Fruit fly (Drosophila melanogaster) whole organism, embryonic: Measurements from ENCODE around the gene mRRF2.

Experiments
- Ada2b ChIP-seq: fragments of 200-800 bp; sonication (Bioruptor generic); IDR thresholded peaks from 2 replicates; pipeline ENCODE4 v1.3.6; 2022; ENCODE audit warnings: missing biosample characterization, missing genetic modification characterization
- Atf-2 ChIP-seq: fragments of 200-800 bp; sonication (Bioruptor generic); optimal IDR thresholded peaks from 2 replicates; lab custom pipeline; 2016; ENCODE audit warnings: missing biosample characterization, missing genetic modification characterization
- Atf3 ChIP-seq: fragments of 200-800 bp; sonication (Bioruptor generic); optimal IDR thresholded peaks from 3 replicates; lab custom pipeline; 2016; ENCODE audit warnings: missing biosample characterization, missing genetic modification characterization
- CG10431 ChIP-seq: fragments of 200-800 bp; sonication (Bioruptor generic); optimal IDR thresholded peaks from 3 replicates; lab custom pipeline; 2018; ENCODE audit warnings: missing biosample characterization, mild to moderate bottlenecking, missing genetic modification characterization
- CG10979 ChIP-seq: fragments of 200-800 bp; sonication (Bioruptor generic); optimal IDR thresholded peaks from 2 replicates; lab custom pipeline; 2018; ENCODE audit warnings: missing biosample characterization, mild to moderate bottlenecking, missing genetic modification characterization, moderate library complexity
- CG11093 ChIP-seq: fragments of 200-800 bp; sonication (Bioruptor generic); IDR thresholded peaks from 3 replicates; pipeline ENCODE4 v1.3.6; 2022; ENCODE audit warnings: missing biosample characterization, missing genetic modification characterization
- CG11696 ChIP-seq: fragments of 200-800 bp; sonication (Bioruptor generic); IDR thresholded peaks from 2 replicates; pipeline ENCODE4 v1.3.6; 2022; ENCODE audit warnings: missing biosample characterization, missing genetic modification characterization
- CG12769 ChIP-seq: fragments of 200-800 bp; sonication (Bioruptor generic); optimal IDR thresholded peaks from 2 replicates; lab custom pipeline; 2019; ENCODE audit warnings: missing biosample characterization, mild to moderate bottlenecking, missing genetic modification characterization, moderate library complexity
- CG13624 ChIP-seq: fragments of 200-800 bp; sonication (Bioruptor generic); optimal IDR thresholded peaks from 2 replicates; lab custom pipeline; 2016; ENCODE audit warnings: missing biosample characterization, missing genetic modification characterization
- CG14441 ChIP-seq: fragments of 200-800 bp; sonication (Bioruptor generic); IDR thresholded peaks from 2 replicates; pipeline ENCODE4 v1.3.6; 2022; ENCODE audit warnings: missing biosample characterization, missing genetic modification characterization
- CG15601 ChIP-seq: fragments of 200-800 bp; sonication (Bioruptor generic); optimal IDR thresholded peaks from 3 replicates; lab custom pipeline; 2019; ENCODE audit warnings: missing biosample characterization, mild to moderate bottlenecking, missing genetic modification characterization, moderate library complexity
- CG17385 ChIP-seq: fragments of 200-800 bp; sonication (Bioruptor generic); optimal IDR thresholded peaks from 3 replicates; lab custom pipeline; 2018; ENCODE audit warnings: missing biosample characterization, mild to moderate bottlenecking, missing genetic modification characterization
- CG2116 ChIP-seq: fragments of 200-800 bp; sonication (Bioruptor generic); optimal IDR thresholded peaks from 3 replicates; lab custom pipeline; 2018; ENCODE audit warnings: missing biosample characterization, mild to moderate bottlenecking, missing genetic modification characterization
- CG3847 ChIP-seq: fragments of 200-800 bp; sonication (Bioruptor generic); IDR thresholded peaks from 2 replicates; pipeline ENCODE4 v1.3.6; 2022; ENCODE audit warnings: missing biosample characterization, missing genetic modification characterization
- CG6654 ChIP-seq: fragments of 200-800 bp; sonication (Bioruptor generic); optimal IDR thresholded peaks from 2 replicates; lab custom pipeline; 2017; ENCODE audit warnings: missing biosample characterization, mild to moderate bottlenecking, missing genetic modification characterization
- CG6683 ChIP-seq: fragments of 200-800 bp; sonication (Bioruptor generic); optimal IDR thresholded peaks from 2 replicates; lab custom pipeline; 2017; ENCODE audit warnings: missing biosample characterization, mild to moderate bottlenecking, missing genetic modification characterization, missing genetic modification reagents
- CG8388 ChIP-seq: fragments of 200-800 bp; sonication (Bioruptor generic); optimal IDR thresholded peaks from 2 replicates; lab custom pipeline; 2019; ENCODE audit warnings: missing biosample characterization, mild to moderate bottlenecking, missing genetic modification characterization, moderate library complexity
- CG9437 ChIP-seq: fragments of 200-800 bp; sonication (Bioruptor generic); optimal IDR thresholded peaks from 2 replicates; lab custom pipeline; 2018; ENCODE audit warnings: missing biosample characterization, mild to moderate bottlenecking, missing genetic modification characterization
- CTCF ChIP-seq: fragments of 200-800 bp; sonication (Bioruptor generic); optimal IDR thresholded peaks from 2 replicates; lab custom pipeline; 2017; ENCODE audit warnings: missing biosample characterization, mild to moderate bottlenecking, missing genetic modification characterization, moderate library complexity
- Dip2 ChIP-seq: fragments of 200-800 bp; sonication (Bioruptor generic); IDR thresholded peaks from 2 replicates; pipeline ENCODE4 v1.3.6; 2022; ENCODE audit warnings: missing biosample characterization, missing genetic modification characterization
- ERR ChIP-seq: fragments of 200-800 bp; sonication (Bioruptor generic); optimal IDR thresholded peaks from 2 replicates; lab custom pipeline; 2016; ENCODE audit warnings: missing biosample characterization, missing genetic modification characterization
- Ets97D ChIP-seq: fragments of 200-800 bp; sonication (Bioruptor generic); optimal IDR thresholded peaks from 3 replicates; lab custom pipeline; 2016; ENCODE audit warnings: missing biosample characterization, missing genetic modification characterization
- Fer1 ChIP-seq: fragments of 200-800 bp; sonication (Bioruptor generic); optimal IDR thresholded peaks from 2 replicates; lab custom pipeline; 2017; ENCODE audit warnings: missing biosample characterization, mild to moderate bottlenecking, missing genetic modification characterization
- HmgZ ChIP-seq: fragments of 200-800 bp; sonication (Bioruptor generic); optimal IDR thresholded peaks from 2 replicates; lab custom pipeline; 2018; ENCODE audit warnings: missing biosample characterization, mild to moderate bottlenecking, missing genetic modification characterization
- Hr39 ChIP-seq: fragments of >200 bp; optimal IDR thresholded peaks from 2 replicates; lab custom pipeline; 2017
- Hr51 ChIP-seq, 2 experiments: fragments of 200-800 bp; sonication (Bioruptor generic); optimal IDR thresholded peaks; 2 replicates in 1 of 2; 3 replicates in 1 of 2; lab custom pipeline; 2016 to 2018; ENCODE audit warnings: missing biosample characterization in 2 of 2, missing genetic modification characterization in 2 of 2, mild to moderate bottlenecking in 1 of 2, moderate library complexity in 1 of 2
- Max ChIP-seq: fragments of 200-800 bp; sonication (Bioruptor generic); optimal IDR thresholded peaks from 2 replicates; lab custom pipeline; 2016; ENCODE audit warnings: missing biosample characterization, mild to moderate bottlenecking, missing genetic modification characterization
- Oaz ChIP-seq: fragments of 200-800 bp; sonication (Bioruptor generic); IDR thresholded peaks from 2 replicates; pipeline ENCODE4 v1.3.6; 2022; ENCODE audit warnings: missing biosample characterization, missing genetic modification characterization
- Ravus ChIP-seq: fragments of 200-800 bp; sonication (Bioruptor generic); IDR thresholded peaks from 2 replicates; pipeline ENCODE4 v1.3.6; 2022; ENCODE audit warnings: missing biosample characterization, missing genetic modification characterization
- Rfx ChIP-seq: fragments of 200-800 bp; sonication (Bioruptor generic); IDR thresholded peaks from 2 replicates; pipeline ENCODE4 v1.3.6; 2022; ENCODE audit warnings: missing biosample characterization, missing genetic modification characterization
- abd-A ChIP-seq: fragments of 200-800 bp; sonication (Bioruptor generic); optimal IDR thresholded peaks from 3 replicates; lab custom pipeline; 2019; ENCODE audit warnings: missing biosample characterization, mild to moderate bottlenecking, missing genetic modification characterization, moderate library complexity
- al ChIP-seq: fragments of 200-800 bp; sonication (Bioruptor generic); IDR thresholded peaks from 2 replicates; pipeline ENCODE4 v1.3.6; 2022; ENCODE audit warnings: missing biosample characterization, missing genetic modification characterization
- bcd ChIP-seq: fragments of 200-800 bp; sonication (Bioruptor generic); optimal IDR thresholded peaks from 2 replicates; lab custom pipeline; 2017; ENCODE audit warnings: missing biosample characterization, mild to moderate bottlenecking, missing genetic modification characterization
- bowl ChIP-seq: fragments of 200-800 bp; sonication (Bioruptor generic); IDR thresholded peaks from 2 replicates; pipeline ENCODE4 v1.3.6; 2022; ENCODE audit warnings: missing biosample characterization, missing genetic modification characterization
- croc ChIP-seq: fragments of 200-800 bp; sonication (Bioruptor generic); conservative IDR thresholded peaks from 3 replicates; pipeline ENCODE4 v1.3.6; 2022; ENCODE audit warnings: missing biosample characterization, missing genetic modification characterization
- dpn ChIP-seq, 2 experiments: fragments of 200-800 bp; sonication (Bioruptor generic); optimal IDR thresholded peaks; 3 replicates each; lab custom pipeline; 2016; ENCODE audit warnings: missing biosample characterization in 2 of 2, missing genetic modification characterization in 2 of 2
- fd96Cb ChIP-seq: fragments of 200-800 bp; sonication (Bioruptor generic); optimal IDR thresholded peaks from 2 replicates; lab custom pipeline; 2018; ENCODE audit warnings: missing biosample characterization, mild to moderate bottlenecking, missing genetic modification characterization, moderate library complexity
- gro ChIP-seq: fragments of 200-800 bp; sonication (Bioruptor generic); optimal IDR thresholded peaks from 2 replicates; lab custom pipeline; 2016; ENCODE audit warnings: missing biosample characterization, missing genetic modification characterization
- ham ChIP-seq: fragments of 200-800 bp; sonication (Bioruptor generic); IDR thresholded peaks from 2 replicates; pipeline ENCODE4 v1.3.6; 2022; ENCODE audit warnings: missing biosample characterization, missing genetic modification characterization
- insv ChIP-seq, 2 experiments: fragments of 200-800 bp; sonication (Bioruptor generic); optimal IDR thresholded peaks; 3 replicates each; lab custom pipeline; 2016 to 2018; ENCODE audit warnings: missing biosample characterization in 2 of 2, missing genetic modification characterization in 2 of 2
- jigr1 ChIP-seq: fragments of 200-800 bp; sonication (Bioruptor generic); IDR thresholded peaks from 3 replicates; pipeline ENCODE4 v1.3.6; 2022; ENCODE audit warnings: missing biosample characterization, missing genetic modification characterization
- mam ChIP-seq: fragments of 200-800 bp; sonication (Bioruptor generic); optimal IDR thresholded peaks from 3 replicates; lab custom pipeline; 2016; ENCODE audit warnings: missing biosample characterization, missing genetic modification characterization
- nerfin-1 ChIP-seq: fragments of 200-800 bp; sonication (Bioruptor generic); optimal IDR thresholded peaks from 3 replicates; lab custom pipeline; 2019; ENCODE audit warnings: missing biosample characterization, mild to moderate bottlenecking, missing genetic modification characterization, moderate library complexity
- oc ChIP-seq: fragments of 200-800 bp; sonication (Bioruptor generic); optimal IDR thresholded peaks from 2 replicates; lab custom pipeline; 2018; ENCODE audit warnings: missing biosample characterization, mild to moderate bottlenecking, missing genetic modification characterization, moderate library complexity
- otp ChIP-seq: fragments of 200-800 bp; sonication (Bioruptor generic); IDR thresholded peaks from 3 replicates; pipeline ENCODE4, ENCODE4 v1.3.6; 2022; ENCODE audit warnings: missing biosample characterization, missing genetic modification characterization
- seq ChIP-seq: fragments of 200-800 bp; sonication (Bioruptor generic); IDR thresholded peaks from 2 replicates; pipeline ENCODE4 v1.3.6; 2022; ENCODE audit warnings: missing biosample characterization, missing genetic modification characterization
- sima ChIP-seq: fragments of 200-800 bp; sonication (Bioruptor generic); optimal IDR thresholded peaks from 2 replicates; lab custom pipeline; 2016; ENCODE audit warnings: missing biosample characterization, missing genetic modification characterization
- stc ChIP-seq: fragments of 200-800 bp; sonication (Bioruptor generic); IDR thresholded peaks from 2 replicates; pipeline ENCODE4 v1.3.6; 2022; ENCODE audit warnings: missing biosample characterization, missing genetic modification characterization
- stwl ChIP-seq: fragments of 200-800 bp; sonication (Bioruptor generic); optimal IDR thresholded peaks from 3 replicates; lab custom pipeline; 2018; ENCODE audit warnings: missing biosample characterization, mild to moderate bottlenecking, missing genetic modification characterization, moderate library complexity
- unpg ChIP-seq: fragments of 200-800 bp; sonication (Bioruptor generic); optimal IDR thresholded peaks from 3 replicates; lab custom pipeline; 2018; ENCODE audit warnings: missing biosample characterization, mild to moderate bottlenecking, missing genetic modification characterization, moderate library complexity
- usp ChIP-seq: fragments of >200 bp; optimal IDR thresholded peaks from 2 replicates; lab custom pipeline; 2017; ENCODE audit warnings: missing biosample characterization, missing genetic modification characterization

The mRRF2 gene

dm6 chr3R:22626842-22627392 lies 13.4 kb downstream of the mRRF2 start (continued):
- TF ChIP-seq sima (GFP tag; lab: Kevin White, UChicago) (no peak), CG17385 (GFP tag; lab: Kevin White, UChicago) (peak; percentile 14), Ada2b (no peak), ERR (GFP tag; lab: Kevin White, UChicago) (no peak), mam (GFP tag; lab: Kevin White, UChicago) (no peak), unpg (GFP tag; lab: Kevin White, UChicago) (peak; percentile 49), CG12769 (peak; percentile 80), Fer1 (GFP tag; lab: Kevin White, UChicago) (peak; percentile 68), CG11093 (GFP tag; lab: Robert Waterston, UW) (no peak), CG2116 (GFP tag; lab: Kevin White, UChicago) (peak; percentile 11), oc (tag; lab: Kevin White, UChicago) (no peak), ham (GFP tag; lab: Robert Waterston, UW) (no peak), Hr39 (no peak), Ravus (GFP tag; lab: Robert Waterston, UW) (no peak)

dm6 chr3R:22627936-22628513 lies 14.5 kb downstream of the mRRF2 start:
- TF ChIP-seq CG9437 (GFP tag; lab: Kevin White, UChicago) (peak; percentile 20), gro (no peak), al (GFP tag; lab: Robert Waterston, UW) (no peak), bowl (no peak), fd96Cb (tag; lab: Kevin White, UChicago) (no peak), seq (peak; percentile 46; the same call in 1 of the 2 replicates), stc (GFP tag; lab: Robert Waterston, UW) (no peak), nerfin-1 (tag; lab: Kevin White, UChicago) (no peak), jigr1 (GFP tag; lab: Robert Waterston, UW) (no peak), bcd (no peak), Atf-2 (no peak), CG8388 (no peak), dpn (GFP tag; optimal IDR thresholded peaks at IDR 0.05; lab: Kevin White, UChicago) (peak; percentile 31 to 32), otp (GFP tag; lab: Robert Waterston, UW) (no peak), Ets97D (GFP tag; lab: Kevin White, UChicago) (no peak), CG6683 (GFP tag; lab: Kevin White, UChicago) (no peak), Oaz (GFP tag; lab: Robert Waterston, UW) (no peak), Max (no peak), HmgZ (tag; lab: Kevin White, UChicago) (peak; percentile 22), abd-A (tag; lab: Kevin White, UChicago) (no peak), Hr51 (GFP tag; optimal IDR thresholded peaks at IDR 0.05; lab: Kevin White, UChicago) (peak in 1 of 2 experiments; percentile 58), Dip2 (GFP tag; lab: Robert Waterston, UW) (no peak), CG3847 (GFP tag; lab: Robert Waterston, UW) (peak; percentile 32; the same call in 1 of the 2 replicates), CG11696 (no peak), Atf3 (no peak), stwl (tag; lab: Kevin White, UChicago) (no peak), CG10431 (GFP tag; lab: Kevin White, UChicago) (no peak), CG13624 (GFP tag; lab: Kevin White, UChicago) (peak; percentile 12), CG6654 (GFP tag; lab: Kevin White, UChicago) (no peak), insv (GFP tag; optimal IDR thresholded peaks at IDR 0.05; lab: Kevin White, UChicago) (no peak), CTCF (GFP tag; lab: Kevin White, UChicago) (no peak), Rfx (GFP tag; lab: Robert Waterston, UW) (peak; percentile 42; the same call in 1 of the 2 replicates), CG14441 (GFP tag; lab: Robert Waterston, UW) (peak; percentile 49; the same call in 1 of the 2 replicates), usp (GFP tag; lab: Kevin White, UChicago) (no peak), CG15601 (tag; lab: Kevin White, UChicago) (no peak), CG10979 (tag; lab: Kevin White, UChicago) (no peak), croc (GFP tag; lab: Robert Waterston, UW) (no peak)
